Fruit fly (Drosophila melanogaster): Measurements from ENCODE around the gene CG9427.

Gene CG9427

DNA sequence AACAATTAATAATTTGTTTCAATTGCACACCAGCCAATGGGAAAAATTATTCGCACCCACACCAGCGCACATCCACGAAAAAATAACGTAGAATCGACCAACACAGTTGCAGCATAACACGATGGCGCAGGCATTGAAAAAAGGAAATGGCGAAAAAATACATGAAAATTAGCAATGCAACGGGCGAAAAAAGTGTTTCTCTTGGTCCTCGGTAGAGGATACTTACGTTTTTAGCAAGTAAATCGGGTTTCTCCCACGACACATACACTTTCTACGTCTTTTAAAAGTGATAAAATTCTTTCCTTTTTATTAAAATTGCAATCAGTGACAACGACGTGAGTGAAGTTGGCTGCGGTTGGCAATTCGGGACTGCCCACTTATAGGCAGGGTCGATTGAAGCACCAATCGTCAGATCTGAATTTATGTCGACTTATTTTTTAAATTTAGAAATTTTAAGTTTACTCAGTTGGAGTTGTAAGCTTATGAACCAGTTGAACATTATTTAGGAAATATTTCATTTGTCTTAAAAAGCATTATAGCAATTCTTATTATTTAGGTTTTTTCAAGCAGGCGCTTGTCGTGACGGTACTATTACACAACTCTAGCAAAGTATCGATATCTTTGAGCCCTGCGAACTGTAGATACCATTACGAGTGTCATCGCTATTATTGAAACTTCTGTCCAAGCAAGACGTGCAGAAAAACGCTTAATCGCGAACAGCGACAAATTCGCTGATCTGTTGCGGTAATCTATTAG is 49.2 kb downstream of the CG9427 start, which contains the start of the genes Kap-alpha3 and Son (continued):
- peak; percentile 92 for TF ChIP-seq odd (GFP tag; optimal IDR thresholded peaks at IDR 0.05)
- TF ChIP-seq PHDP (tag; optimal IDR thresholded peaks at IDR 0.05) = peak; percentile 86
- peak; percentile 43 for TF ChIP-seq Ravus (GFP tag; IDR thresholded peaks at IDR 0.05)
- TF ChIP-seq CG18476 (GFP tag; optimal IDR thresholded peaks at IDR 0.05) = peak; percentile 91
- peak; percentile 95 for TF ChIP-seq Dip3 (GFP tag; optimal IDR thresholded peaks at IDR 0.05)
- peak; percentile 94 for TF ChIP-seq CG12391 (tag; optimal IDR thresholded peaks at IDR 0.05)
- TF ChIP-seq crp (GFP tag; optimal IDR thresholded peaks at IDR 0.05) = peak in 1 of 2 experiments; percentile 63
- TF ChIP-seq Sry-δ (GFP tag; optimal IDR thresholded peaks at IDR 0.05) = peak; percentile 98
- TF ChIP-seq Gsc (GFP tag; IDR thresholded peaks at IDR 0.05) = peak; percentile 35; the same call in 1 of the 2 replicates
- TF ChIP-seq phol (tag; optimal IDR thresholded peaks at IDR 0.05) = peak; percentile 95
- peak; percentile 83 for TF ChIP-seq ac (GFP tag; optimal IDR thresholded peaks at IDR 0.05)
- TF ChIP-seq fd3F (GFP tag; optimal IDR thresholded peaks at IDR 0.05) = peak; percentile 86
- peak; percentile 81 for TF ChIP-seq CG8359 (GFP tag; optimal IDR thresholded peaks at IDR 0.05; ENCODE audit: borderline replicate concordance)
- TF ChIP-seq CG2202 (tag; optimal IDR thresholded peaks at IDR 0.05) = peak; percentile 76
- peak; percentile 88 for TF ChIP-seq trh (GFP tag; optimal IDR thresholded peaks at IDR 0.05)
- TF ChIP-seq Neu2 (GFP tag; optimal IDR thresholded peaks at IDR 0.05; ENCODE audit: borderline replicate concordance) = peak; percentile 91
- peak; percentile 83 for TF ChIP-seq gce (GFP tag; IDR thresholded peaks at IDR 0.05)
- peak; percentile 86 to 95 for TF ChIP-seq dpn (GFP tag; optimal IDR thresholded peaks at IDR 0.05)
- peak; percentile 95 for TF ChIP-seq sug (tag; optimal IDR thresholded peaks at IDR 0.05)
- TF ChIP-seq CG18599 (GFP tag; optimal IDR thresholded peaks at IDR 0.05) = peak; percentile 94
- TF ChIP-seq CG2120 (GFP tag; optimal IDR thresholded peaks at IDR 0.05) = peak; percentile 93
- peak; percentile 82; the same call in 2 of the 3 replicates for TF ChIP-seq otp (GFP tag; IDR thresholded peaks at IDR 0.05)
- TF ChIP-seq org-1 (GFP tag; optimal IDR thresholded peaks at IDR 0.05) = peak; percentile 78
- TF ChIP-seq CG10267 (tag; optimal IDR thresholded peaks at IDR 0.05) = peak; percentile 91
- TF ChIP-seq unpg (GFP tag; optimal IDR thresholded peaks at IDR 0.05) = peak; percentile 82
- TF ChIP-seq corto (GFP tag; optimal IDR thresholded peaks at IDR 0.05) = peak; percentile 29
- TF ChIP-seq Xbp1 (GFP tag; optimal IDR thresholded peaks at IDR 0.05) = peak; percentile 93
- TF ChIP-seq CG7372 (GFP tag; IDR thresholded peaks at IDR 0.05) = peak; percentile 88
- peak; percentile 49; the same call in 1 of the 2 replicates for TF ChIP-seq bowl (GFP tag; IDR thresholded peaks at IDR 0.05)
- peak; percentile 73 for TF ChIP-seq tap (tag; optimal IDR thresholded peaks at IDR 0.05)
- TF ChIP-seq CG12769 (tag; optimal IDR thresholded peaks at IDR 0.05) = peak; percentile 75
- TF ChIP-seq YL-1 (GFP tag; optimal IDR thresholded peaks at IDR 0.05) = peak; percentile 99
- TF ChIP-seq esg (GFP tag; conservative IDR thresholded peaks at IDR 0.05) = peak; percentile 72
- TF ChIP-seq CG3065 (GFP tag; optimal IDR thresholded peaks at IDR 0.05) = peak; percentile 83
- TF ChIP-seq CG4404 (GFP tag; IDR thresholded peaks at IDR 0.05) = peak; percentile 89
- peak; percentile 62 for TF ChIP-seq CG14965 (GFP tag; optimal IDR thresholded peaks at IDR 0.05; ENCODE audit: borderline replicate concordance)
- TF ChIP-seq grn (GFP tag; optimal IDR thresholded peaks at IDR 0.05) = peak; percentile 87
- peak; percentile 91 for TF ChIP-seq Bteb2 (GFP tag; optimal IDR thresholded peaks at IDR 0.05)
- TF ChIP-seq stwl (tag; optimal IDR thresholded peaks at IDR 0.05) = peak; percentile 81
- no peak for TF ChIP-seq aop (GFP tag; IDR thresholded peaks at IDR 0.05)
- peak; percentile 96 for TF ChIP-seq mirr (GFP tag; optimal IDR thresholded peaks at IDR 0.05)
- TF ChIP-seq slp2 (GFP tag; optimal IDR thresholded peaks at IDR 0.05) = peak; percentile 91
- peak; percentile 76 for TF ChIP-seq ara (GFP tag; IDR thresholded peaks at IDR 0.05)
- TF ChIP-seq CG9727 (GFP tag; optimal IDR thresholded peaks at IDR 0.05) = peak; percentile 97
- TF ChIP-seq CG7963 (GFP tag; IDR thresholded peaks at IDR 0.05; ENCODE audit: partially characterized antibody) = no peak; the same call in 2 of the 3 replicates
- TF ChIP-seq CG9876 (GFP tag; optimal IDR thresholded peaks at IDR 0.05) = peak; percentile 95
- peak; percentile 87 for TF ChIP-seq CG14441 (GFP tag; IDR thresholded peaks at IDR 0.05)
- no peak for TF ChIP-seq hth (optimal IDR thresholded peaks at IDR 0.05)
- peak; percentile 29; the same call in 1 of the 2 replicates for TF ChIP-seq crol (GFP tag; IDR thresholded peaks at IDR 0.05)

All from whole organism, embryonic.